Worm (Caenorhabditis elegans): ENCODE measurements around the gene snx-13.

ce11 chrIV:17030494-17030893 is 56.7 kb downstream of the snx-13 start, which contains the start of gene nhr-229:
- TF ChIP-seq nhr-6 (tag; optimal IDR thresholded peaks at IDR 0.05) (no peak), hif-1 (tag; optimal IDR thresholded peaks at IDR 0.05) (no peak), lin-13 (GFP tag; optimal IDR thresholded peaks at IDR 0.05) (no peak), lin-15B (tag; optimal IDR thresholded peaks at IDR 0.05) (no peak), fkh-10 (GFP tag; optimal IDR thresholded peaks at IDR 0.05) (no peak), nhr-111 (GFP tag; optimal IDR thresholded peaks at IDR 0.05) (no peak)

Data from whole organism, L4 larva.